Worm (Caenorhabditis elegans): Measurements from ENCODE around the gene Y110A2AL.7.

Gene Y110A2AL.7

DNA sequence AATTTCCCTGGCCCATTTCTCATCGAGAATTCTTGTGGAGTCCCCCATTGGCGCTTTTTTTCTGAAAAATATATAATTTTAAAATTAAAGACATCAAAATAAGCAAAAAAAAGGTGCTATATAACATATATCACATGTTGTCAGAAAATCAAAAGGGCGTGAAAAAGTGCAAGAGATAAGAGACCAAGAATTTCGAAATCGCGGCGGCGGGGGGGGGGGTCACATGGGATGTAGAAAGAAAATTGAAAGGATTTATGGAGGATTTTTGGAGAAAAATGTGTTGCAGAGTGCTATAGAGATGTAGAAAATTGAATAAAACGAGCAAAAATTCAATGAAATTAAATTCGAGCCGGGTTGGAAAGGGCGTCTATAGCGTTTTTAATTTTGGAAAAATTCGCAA, 11.8 kb downstream of the Y110A2AL.7 start, which contains the start of gene K12H6.6:
Gene K12H6.6 (minus strand): TSS at position 61 of the 400 bp plus-strand sequence.
- TF ChIP-seq tab-1 (GFP tag; IDR thresholded peaks at IDR 0.05) (no peak), med-1 (GFP tag; optimal IDR thresholded peaks at IDR 0.05; ENCODE audit: insufficient read depth) (no peak), cog-1 (tag; optimal IDR thresholded peaks at IDR 0.05) (no peak), ztf-23 (GFP tag; IDR thresholded peaks at IDR 0.05) (no peak), klf-2 (GFP tag; conservative IDR thresholded peaks at IDR 0.05) (no peak), T22C8.4 (GFP tag; IDR thresholded peaks at IDR 0.05) (no peak), flt-1 (GFP tag; IDR thresholded peaks at IDR 0.05) (no peak), ztf-29 (GFP tag; IDR thresholded peaks at IDR 0.05) (no peak), ref-1 (GFP tag; conservative IDR thresholded peaks at IDR 0.05) (no peak)

DNA sequence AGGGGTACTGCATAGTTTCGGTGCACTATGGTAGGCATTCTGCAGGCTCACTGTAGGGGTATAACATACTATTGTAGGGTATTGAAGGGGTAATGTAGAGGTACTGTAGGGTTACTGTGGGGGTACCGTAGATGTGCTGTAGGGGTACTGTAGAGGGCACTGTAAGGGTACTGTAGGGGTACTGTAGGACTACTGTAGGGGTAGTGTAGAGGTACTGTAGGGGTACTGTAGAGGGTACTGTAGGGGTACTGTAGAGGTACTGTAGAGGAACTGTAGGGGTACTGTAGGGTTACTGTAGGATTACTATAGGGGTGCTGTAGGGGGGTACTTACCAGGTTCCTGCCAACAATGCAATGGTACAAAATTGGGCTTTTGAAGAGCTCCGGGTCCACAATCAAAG, 12.8 kb downstream of the Y110A2AL.7 start:
- TF ChIP-seq ztf-29 (GFP tag; IDR thresholded peaks at IDR 0.05) (no peak), ztf-23 (GFP tag; IDR thresholded peaks at IDR 0.05) (no peak), flt-1 (GFP tag; IDR thresholded peaks at IDR 0.05) (no peak), klf-2 (GFP tag; conservative IDR thresholded peaks at IDR 0.05) (0 out of 2 replicates have a peak, but pooled peaks have one; percentile 58), cog-1 (tag; optimal IDR thresholded peaks at IDR 0.05) (no peak)

- TF ChIP-seq T22C8.4 (GFP tag; IDR thresholded peaks at IDR 0.05) (no peak), ztf-23 (GFP tag; IDR thresholded peaks at IDR 0.05) (no peak), tab-1 (GFP tag; IDR thresholded peaks at IDR 0.05) (no peak), flt-1 (GFP tag; IDR thresholded peaks at IDR 0.05) (no peak)
Observed at ce11 chrII:2829482-2829881, 13.5 kb downstream of the Y110A2AL.7 start.

DNA sequence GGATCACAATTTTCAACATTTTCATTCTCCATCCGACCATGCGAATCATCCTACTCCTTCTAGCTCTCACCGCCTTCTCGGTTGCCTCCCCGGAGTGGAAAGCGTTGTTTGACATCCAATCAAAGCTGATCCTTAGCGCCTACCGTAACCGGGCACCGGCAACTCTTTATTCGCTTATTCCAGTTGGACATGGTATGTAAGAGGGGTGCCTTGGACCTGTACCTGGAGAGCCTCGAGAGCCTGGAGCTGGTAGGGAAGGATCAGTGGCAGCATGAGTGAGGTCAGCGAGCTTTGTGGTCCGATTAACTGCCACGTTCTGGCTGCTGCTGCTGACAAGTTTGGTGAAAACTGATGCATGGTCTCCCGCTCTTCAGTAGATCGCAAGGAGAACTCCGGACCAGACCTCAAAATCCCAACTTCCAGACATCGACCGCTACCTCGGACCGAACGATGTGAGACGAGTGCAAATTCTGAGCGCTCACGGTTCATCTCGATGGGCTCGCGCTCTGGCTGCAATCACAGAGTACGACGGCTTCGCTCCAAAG, 15.1 kb downstream of the Y110A2AL.7 start, which contains the start of gene K12H6.8:
Gene K12H6.8 (plus strand): TSS at position 38 of the 545 bp plus-strand sequence.
- TF ChIP-seq tab-1 (GFP tag; IDR thresholded peaks at IDR 0.05) (no peak), ztf-23 (GFP tag; IDR thresholded peaks at IDR 0.05) (no peak), klf-2 (GFP tag; conservative IDR thresholded peaks at IDR 0.05) (no peak), cog-1 (tag; optimal IDR thresholded peaks at IDR 0.05) (no peak), flt-1 (GFP tag; IDR thresholded peaks at IDR 0.05) (no peak), med-1 (GFP tag; optimal IDR thresholded peaks at IDR 0.05; ENCODE audit: insufficient read depth) (no peak), T22C8.4 (GFP tag; IDR thresholded peaks at IDR 0.05) (no peak), ref-1 (GFP tag; conservative IDR thresholded peaks at IDR 0.05) (no peak), ztf-29 (GFP tag; IDR thresholded peaks at IDR 0.05) (no peak)

DNA sequence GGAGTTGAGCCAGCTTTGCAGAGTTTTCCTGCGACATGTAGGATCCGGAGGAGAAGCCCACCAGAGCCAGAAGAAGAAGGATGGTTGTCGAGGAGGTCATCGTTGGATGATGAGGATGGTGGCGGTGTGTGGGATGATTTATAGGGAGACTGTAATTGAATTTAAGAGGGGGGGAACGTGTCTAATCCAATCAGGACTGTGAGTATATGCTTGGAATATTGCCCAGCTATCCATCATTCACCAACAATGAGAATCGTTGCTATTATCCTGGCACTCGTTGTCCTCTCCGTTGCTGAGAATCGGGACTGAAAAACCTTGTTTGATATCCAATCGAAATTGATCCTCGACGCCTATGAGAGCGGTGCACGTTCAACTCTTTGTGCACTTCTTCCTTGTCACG, 16.9 kb downstream of the Y110A2AL.7 start, which contains the start of gene K12H6.5:
Gene K12H6.5 (minus strand): TSS at position 101 of the 400 bp plus-strand sequence.
- TF ChIP-seq ref-1 (GFP tag; conservative IDR thresholded peaks at IDR 0.05), result no peak
- no peak for TF ChIP-seq ztf-23 (GFP tag; IDR thresholded peaks at IDR 0.05)
- no peak for TF ChIP-seq flt-1 (GFP tag; IDR thresholded peaks at IDR 0.05)
- no peak for TF ChIP-seq cog-1 (tag; optimal IDR thresholded peaks at IDR 0.05)
- TF ChIP-seq med-1 (GFP tag; optimal IDR thresholded peaks at IDR 0.05; ENCODE audit: insufficient read depth), result no peak
- TF ChIP-seq tab-1 (GFP tag; IDR thresholded peaks at IDR 0.05), result no peak
- no peak for TF ChIP-seq ztf-29 (GFP tag; IDR thresholded peaks at IDR 0.05)
- no peak for TF ChIP-seq klf-2 (GFP tag; conservative IDR thresholded peaks at IDR 0.05)
- TF ChIP-seq T22C8.4 (GFP tag; IDR thresholded peaks at IDR 0.05), result no peak

- TF ChIP-seq T22C8.4 (GFP tag; IDR thresholded peaks at IDR 0.05) (no peak), ztf-29 (GFP tag; IDR thresholded peaks at IDR 0.05) (no peak)
Observed at ce11 chrII:2824169-2824568, 18.8 kb downstream of the Y110A2AL.7 start, which contains the start of the genes K12H6.4 and K12H6.9. Gene K12H6.4 (minus strand): TSS chrII:2824269. Gene K12H6.9 (plus strand): TSS chrII:2824404.

ce11 chrII:2822435-2822920, 20.5 kb downstream of the Y110A2AL.7 start, which contains the start of the genes fut-4 and K12H6.10:
Gene fut-4 (minus strand): TSS chrII:2822535.
Gene K12H6.10 (plus strand): TSS chrII:2822870.
- TF ChIP-seq tab-1 (GFP tag; IDR thresholded peaks at IDR 0.05) (no peak), klf-2 (GFP tag; conservative IDR thresholded peaks at IDR 0.05) (no peak), med-1 (GFP tag; optimal IDR thresholded peaks at IDR 0.05; ENCODE audit: insufficient read depth) (no peak), T22C8.4 (GFP tag; IDR thresholded peaks at IDR 0.05) (no peak), ref-1 (GFP tag; conservative IDR thresholded peaks at IDR 0.05) (no peak), ztf-23 (GFP tag; IDR thresholded peaks at IDR 0.05) (no peak), cog-1 (tag; optimal IDR thresholded peaks at IDR 0.05) (no peak), flt-1 (GFP tag; IDR thresholded peaks at IDR 0.05) (no peak), ztf-29 (GFP tag; IDR thresholded peaks at IDR 0.05) (no peak)

ce11 chrII:2816676-2817075, 26.3 kb downstream of the Y110A2AL.7 start, which contains the start of gene set-13:
Gene set-13 (plus strand): TSS chrII:2816976.
- TF ChIP-seq tab-1 (GFP tag; IDR thresholded peaks at IDR 0.05) (no peak), T22C8.4 (GFP tag; IDR thresholded peaks at IDR 0.05) (no peak), ref-1 (GFP tag; conservative IDR thresholded peaks at IDR 0.05) (no peak), ztf-23 (GFP tag; IDR thresholded peaks at IDR 0.05) (no peak), cog-1 (tag; optimal IDR thresholded peaks at IDR 0.05) (no peak)

DNA sequence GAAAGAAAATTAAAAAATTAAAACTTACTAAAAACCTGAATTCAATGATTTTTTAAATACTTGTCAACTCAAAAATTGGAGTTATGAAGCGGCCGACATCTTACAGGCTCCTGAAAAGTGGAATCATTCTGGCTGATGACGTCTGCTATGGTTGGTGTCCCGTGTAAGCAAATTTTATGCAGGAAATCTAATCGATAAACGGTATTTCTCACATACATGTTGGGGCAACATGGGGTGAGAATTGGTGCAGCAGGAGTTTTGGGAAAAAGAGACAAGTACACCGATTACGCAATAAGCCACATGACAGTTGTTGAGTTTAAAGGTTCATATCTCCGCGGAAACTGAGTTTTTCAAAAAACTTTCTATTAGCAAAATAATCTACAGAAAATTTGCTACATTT, 27.5 kb downstream of the Y110A2AL.7 start, which contains the start of gene K12H6.2:
Gene K12H6.2 (minus strand): TSS at position 101 of the 400 bp plus-strand sequence.
- TF ChIP-seq klf-2 (GFP tag; conservative IDR thresholded peaks at IDR 0.05) (no peak), med-1 (GFP tag; optimal IDR thresholded peaks at IDR 0.05; ENCODE audit: insufficient read depth) (no peak), flt-1 (GFP tag; IDR thresholded peaks at IDR 0.05) (no peak), T22C8.4 (GFP tag; IDR thresholded peaks at IDR 0.05) (no peak), ztf-23 (GFP tag; IDR thresholded peaks at IDR 0.05) (no peak), tab-1 (GFP tag; IDR thresholded peaks at IDR 0.05) (no peak), ref-1 (GFP tag; conservative IDR thresholded peaks at IDR 0.05) (no peak), ztf-29 (GFP tag; IDR thresholded peaks at IDR 0.05) (no peak), cog-1 (tag; optimal IDR thresholded peaks at IDR 0.05) (no peak)

DNA sequence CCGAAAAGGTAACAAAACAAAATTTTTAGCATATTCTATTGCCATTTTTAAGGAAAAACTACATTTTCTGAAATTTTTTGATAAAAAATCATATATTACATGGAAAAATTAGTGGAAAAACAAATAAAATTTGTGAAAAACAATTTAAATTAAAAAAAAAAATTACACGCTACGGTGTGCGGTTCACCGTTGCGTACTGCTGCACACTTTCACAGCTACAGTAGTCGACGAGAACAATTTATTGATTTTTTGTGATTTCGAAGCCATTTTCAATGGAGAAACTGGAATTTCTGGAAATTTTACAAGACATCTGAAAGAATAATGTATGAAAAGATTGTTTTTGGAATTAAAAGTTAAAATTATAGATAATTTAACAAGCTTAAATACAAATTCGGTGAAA, 28.0 kb downstream of the Y110A2AL.7 start:
- TF ChIP-seq T22C8.4 (GFP tag; IDR thresholded peaks at IDR 0.05), result no peak

All from whole organism, midembryonic.